Fruit fly (Drosophila melanogaster): ENCODE results near the gene CG31626.
A peak's percentile ranks its signal among the peaks of the same experiment; 100 is the strongest.

Gene CG31626

dm6 chr2L:21250519-21251336, 14.2 kb upstream of the CG31626 start (continued):
- TF ChIP-seq Dp (GFP tag; optimal IDR thresholded peaks at IDR 0.05), result no peak
- TF ChIP-seq z (GFP tag; IDR thresholded peaks at IDR 0.05), result 0 out of 3 replicates have a peak, but pooled peaks have one; percentile 54
- no peak for TF ChIP-seq yki (optimal IDR thresholded peaks at IDR 0.05)
- peak in 1 of 2 experiments; percentile 10 for TF ChIP-seq bsh (GFP tag; optimal IDR thresholded peaks at IDR 0.05)
- no peak for TF ChIP-seq Poxn (GFP tag; IDR thresholded peaks at IDR 0.05)
- peak; percentile 78 for TF ChIP-seq lbe (GFP tag; optimal IDR thresholded peaks at IDR 0.05)
- no peak for TF ChIP-seq CG17802 (tag; optimal IDR thresholded peaks at IDR 0.05)
- no peak for TF ChIP-seq croc (GFP tag; conservative IDR thresholded peaks at IDR 0.05)
- no peak for TF ChIP-seq BtbVII (GFP tag; optimal IDR thresholded peaks at IDR 0.05)
- TF ChIP-seq CG2129 (GFP tag; IDR thresholded peaks at IDR 0.05; ENCODE audit: partially characterized antibody), result no peak
- TF ChIP-seq Fer2 (tag; optimal IDR thresholded peaks at IDR 0.05), result no peak
- TF ChIP-seq Meics (GFP tag; optimal IDR thresholded peaks at IDR 0.05), result no peak
- no peak for TF ChIP-seq gsb (GFP tag; IDR thresholded peaks at IDR 0.05)
- no peak for TF ChIP-seq CG34422 (GFP tag; IDR thresholded peaks at IDR 0.05)
- no peak for TF ChIP-seq ranshi (GFP tag; IDR thresholded peaks at IDR 0.05)
- TF ChIP-seq Dek (tag; optimal IDR thresholded peaks at IDR 0.05), result no peak
- TF ChIP-seq klu (GFP tag; IDR thresholded peaks at IDR 0.05), result no peak
- TF ChIP-seq hb (GFP tag; IDR thresholded peaks at IDR 0.05; ENCODE audit: partially characterized antibody), result no peak
- no peak for TF ChIP-seq row (GFP tag; IDR thresholded peaks at IDR 0.05)
- no peak for TF ChIP-seq CG14050 (GFP tag; IDR thresholded peaks at IDR 0.05)
- no peak for TF ChIP-seq phol (tag; optimal IDR thresholded peaks at IDR 0.05)
- TF ChIP-seq danr (GFP tag; IDR thresholded peaks at IDR 0.05), result no peak
- TF ChIP-seq CG9609 (GFP tag; optimal IDR thresholded peaks at IDR 0.05), result no peak
- no peak for TF ChIP-seq CG1024 (GFP tag; IDR thresholded peaks at IDR 0.05)
- TF ChIP-seq kay (GFP tag; optimal IDR thresholded peaks at IDR 0.05), result no peak
- peak; percentile 35; the same call in 1 of the 2 replicates for TF ChIP-seq sna (GFP tag; IDR thresholded peaks at IDR 0.05; ENCODE audit: partially characterized antibody)
- TF ChIP-seq hkb (optimal IDR thresholded peaks at IDR 0.05), result no peak
- 0 out of 2 replicates have a peak, but pooled peaks have one; percentile 20 for TF ChIP-seq hkb (GFP tag; IDR thresholded peaks at IDR 0.05)
- no peak for TF ChIP-seq onecut (GFP tag; IDR thresholded peaks at IDR 0.05)
- no peak; the same call in 3 of the 4 replicates for TF ChIP-seq Dll (GFP tag; IDR thresholded peaks at IDR 0.05; ENCODE audit: partially characterized antibody)
- no peak for TF ChIP-seq CG33557 (GFP tag; optimal IDR thresholded peaks at IDR 0.05)
- no peak for TF ChIP-seq CG9817 (tag; optimal IDR thresholded peaks at IDR 0.05)
- no peak for TF ChIP-seq kah (GFP tag; optimal IDR thresholded peaks at IDR 0.05)
- TF ChIP-seq knrl (GFP tag; IDR thresholded peaks at IDR 0.05; ENCODE audit: partially characterized antibody), result no peak
- no peak for TF ChIP-seq CG4730 (GFP tag; IDR thresholded peaks at IDR 0.05)
- TF ChIP-seq slp2 (GFP tag; optimal IDR thresholded peaks at IDR 0.05), result no peak
- no peak for TF ChIP-seq CG15269 (tag; optimal IDR thresholded peaks at IDR 0.05)
- TF ChIP-seq dpn (GFP tag; optimal IDR thresholded peaks at IDR 0.05), result no peak
- TF ChIP-seq C15 (GFP tag; IDR thresholded peaks at IDR 0.05), result no peak
- no peak for TF ChIP-seq ind (GFP tag; optimal IDR thresholded peaks at IDR 0.05)
- no peak for TF ChIP-seq CG4854 (GFP tag; optimal IDR thresholded peaks at IDR 0.05)
- TF ChIP-seq CG3065 (GFP tag; optimal IDR thresholded peaks at IDR 0.05), result no peak
- TF ChIP-seq CG10543 (GFP tag; optimal IDR thresholded peaks at IDR 0.05), result peak; percentile 84
- TF ChIP-seq CG7357 (GFP tag; IDR thresholded peaks at IDR 0.05), result no peak
- TF ChIP-seq Dfd (GFP tag; optimal IDR thresholded peaks at IDR 0.05), result no peak
- TF ChIP-seq CG3281 (GFP tag; optimal IDR thresholded peaks at IDR 0.05), result no peak
- no peak for TF ChIP-seq CG10979 (tag; optimal IDR thresholded peaks at IDR 0.05)
- TF ChIP-seq Asciz (GFP tag; optimal IDR thresholded peaks at IDR 0.05), result no peak
- no peak for TF ChIP-seq Blimp-1 (GFP tag; optimal IDR thresholded peaks at IDR 0.05)
- no peak for TF ChIP-seq CG7372 (GFP tag; IDR thresholded peaks at IDR 0.05)

All from whole organism, embryonic.